Worm (Caenorhabditis elegans) whole organism, L2 larva: ENCODE measurements around the gene acs-15.

ENCODE experiments used
- F13H6.1 ChIP-seq: sonication (generic microtip); optimal IDR thresholded peaks from 2 replicates; lab custom pipeline; 2016; ENCODE audit warnings: missing genetic modification characterization, missing compliant biosample characterization
- ama-1 ChIP-seq: fragments of 150-350 bp; optimal IDR thresholded peaks from 2 replicates; lab custom pipeline; 2018; ENCODE audit warnings: inconsistent platforms
- blmp-1 ChIP-seq: sonication (generic microtip); optimal IDR thresholded peaks from 2 replicates; lab custom pipeline; 2017; ENCODE audit warnings: missing genetic modification characterization, mild to moderate bottlenecking, missing compliant biosample characterization, antibody characterized with exemption, moderate library complexity; ENCODE audit not compliant: insufficient read depth
- fos-1 ChIP-seq: fragments of 150-350 bp; optimal IDR thresholded peaks from 2 replicates; lab custom pipeline; 2014; ENCODE audit warnings: missing biosample characterization, missing genetic modification characterization
- lin-39 ChIP-seq: fragments of 150-350 bp; optimal IDR thresholded peaks from 2 replicates; lab custom pipeline; 2014; ENCODE audit warnings: missing biosample characterization, missing genetic modification reagents, missing genetic modification characterization
- lsy-2 ChIP-seq, 2 experiments: fragments of 150-350 bp in 1 of 2; sonication (generic microtip) in 1 of 2; optimal IDR thresholded peaks; 2 replicates each; lab custom pipeline; 2014 to 2017; ENCODE audit warnings: missing biosample characterization in 2 of 2, missing genetic modification characterization in 2 of 2
- nhr-11 ChIP-seq: fragments of 150-350 bp; optimal IDR thresholded peaks from 2 replicates; lab custom pipeline; 2014; ENCODE audit warnings: missing biosample characterization, missing genetic modification characterization
- nhr-25 ChIP-seq: fragments of 150-350 bp; sonication (generic microtip); optimal IDR thresholded peaks from 3 replicates; lab custom pipeline; 2014; ENCODE audit warnings: missing biosample characterization, missing genetic modification characterization
- nhr-77 ChIP-seq: fragments of 150-350 bp; optimal IDR thresholded peaks from 2 replicates; lab custom pipeline; 2014; ENCODE audit warnings: missing biosample characterization, missing genetic modification characterization
- unc-39 ChIP-seq: fragments of 150-350 bp; optimal IDR thresholded peaks from 2 replicates; lab custom pipeline; 2014; ENCODE audit warnings: missing biosample characterization, missing genetic modification characterization
- unc-62 ChIP-seq: fragments of 150-350 bp; optimal IDR thresholded peaks from 2 replicates; lab custom pipeline; 2014; ENCODE audit warnings: missing biosample characterization, missing genetic modification reagents, missing genetic modification characterization
- ztf-4 ChIP-seq: fragments of 150-350 bp; optimal IDR thresholded peaks from 2 replicates; lab custom pipeline; 2014; ENCODE audit warnings: missing biosample characterization, missing genetic modification characterization

- TF ChIP-seq nhr-25 (tag; lab: Kevin White, UChicago) (no peak), nhr-11 (no peak), blmp-1 (tag; lab: Kevin White, UChicago) (no peak), unc-62 (GFP tag; lab: Kevin White, UChicago) (no peak), nhr-77 (tag; lab: Kevin White, UChicago) (no peak), lin-39 (tag; lab: Kevin White, UChicago) (no peak), F13H6.1 (tag; lab: Kevin White, UChicago) (no peak), ama-1 (no peak), lsy-2 (tag; optimal IDR thresholded peaks at IDR 0.05; lab: Kevin White, UChicago) (no peak), fos-1 (peak; percentile 19), unc-39 (no peak), ztf-4 (tag; lab: Kevin White, UChicago) (no peak)
These were observed 48.6 kb upstream of the acs-15 start for ce11 chrII:884204-884603.
